Fruit fly (Drosophila melanogaster): ENCODE results near the gene LManVI.

dm6 chr2L:8752022-8752421 lies 29.0 kb downstream of the LManVI start, which contains the start of the genes CG45307 and CG12438:
- TF ChIP-seq Sox102F (GFP tag; optimal IDR thresholded peaks at IDR 0.05) = no peak
- no peak for TF ChIP-seq topi (GFP tag; optimal IDR thresholded peaks at IDR 0.05)
- TF ChIP-seq CG6792 (GFP tag; optimal IDR thresholded peaks at IDR 0.05) = no peak
- TF ChIP-seq CG8632 (GFP tag; optimal IDR thresholded peaks at IDR 0.05) = no peak
